Worm (Caenorhabditis elegans): ENCODE measurements around the gene fipr-13.

fipr-13 gene

DNA sequence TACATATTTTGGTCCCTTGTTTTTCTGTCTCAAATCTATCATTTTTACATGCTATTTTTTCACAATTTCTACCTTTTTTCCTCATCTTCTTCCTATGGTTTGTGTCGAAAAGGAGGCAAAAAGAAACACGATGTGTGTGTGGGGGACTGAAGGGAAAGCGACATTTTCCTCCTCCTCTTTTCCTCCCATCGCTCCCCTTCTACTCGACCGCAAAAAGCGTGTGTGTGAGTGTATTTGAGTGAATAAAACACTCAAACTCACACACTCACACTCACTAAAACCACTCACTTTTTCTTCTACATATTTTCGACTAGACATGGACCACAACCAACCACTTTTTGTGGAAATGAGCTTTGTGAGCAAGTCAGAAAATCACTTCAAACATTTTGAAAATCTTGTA, 22.8 kb upstream of the fipr-13 start:
- TF ChIP-seq pha-4 (tag; optimal IDR thresholded peaks at IDR 0.05) (no peak), eyg-1 (tag; optimal IDR thresholded peaks at IDR 0.05) (no peak), ceh-6 (GFP tag; optimal IDR thresholded peaks at IDR 0.05) (peak; percentile 9), gmeb-2 (tag; optimal IDR thresholded peaks at IDR 0.05) (no peak), ceh-30 (tag; optimal IDR thresholded peaks at IDR 0.05) (no peak)

DNA sequence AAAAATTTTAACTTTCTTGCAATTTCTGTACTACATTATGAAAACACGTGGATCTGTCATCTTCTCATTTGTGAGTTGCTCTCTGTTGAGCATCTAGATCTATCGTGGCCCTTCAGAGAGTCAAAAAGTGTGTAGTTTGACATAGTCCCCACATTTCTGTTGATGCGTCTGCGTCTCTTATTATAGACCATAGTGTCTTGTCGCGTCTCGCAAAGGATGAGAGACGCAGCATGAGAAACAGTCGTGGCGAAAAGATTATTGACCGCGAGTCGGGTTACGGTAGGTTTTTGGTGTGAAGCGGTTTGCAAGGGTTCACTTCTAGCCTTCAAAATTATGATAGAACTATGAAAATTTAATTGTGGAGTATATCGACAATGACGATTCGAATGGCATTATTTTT, 22.1 kb upstream of the fipr-13 start:
- TF ChIP-seq ceh-14 (tag; optimal IDR thresholded peaks at IDR 0.05) = no peak
- TF ChIP-seq dmd-4 (tag; optimal IDR thresholded peaks at IDR 0.05; ENCODE audit: borderline replicate concordance) = no peak
- TF ChIP-seq syd-9 (tag; optimal IDR thresholded peaks at IDR 0.05) = no peak
- TF ChIP-seq elt-2 (tag; optimal IDR thresholded peaks at IDR 0.05) = no peak
- no peak for TF ChIP-seq sox-4 (tag; optimal IDR thresholded peaks at IDR 0.05)
- TF ChIP-seq ceh-18 (tag; optimal IDR thresholded peaks at IDR 0.05) = peak; percentile 16
- no peak for TF ChIP-seq fkh-6 (tag; optimal IDR thresholded peaks at IDR 0.05)
- TF ChIP-seq elt-4 (tag; optimal IDR thresholded peaks at IDR 0.05) = no peak
- TF ChIP-seq fax-1 (tag; optimal IDR thresholded peaks at IDR 0.05) = no peak
- TF ChIP-seq ttx-3 (tag; optimal IDR thresholded peaks at IDR 0.05) = no peak
- TF ChIP-seq pha-2 (tag; optimal IDR thresholded peaks at IDR 0.05) = no peak
- TF ChIP-seq pat-9 (tag; optimal IDR thresholded peaks at IDR 0.05) = no peak
- TF ChIP-seq F13H6.1 (tag; optimal IDR thresholded peaks at IDR 0.05) = no peak
- TF ChIP-seq K02D7.2 (tag; optimal IDR thresholded peaks at IDR 0.05) = no peak
- no peak for TF ChIP-seq hlh-15 (tag; optimal IDR thresholded peaks at IDR 0.05)
- no peak for TF ChIP-seq ceh-6 (GFP tag; optimal IDR thresholded peaks at IDR 0.05)
- TF ChIP-seq pha-4 (tag; optimal IDR thresholded peaks at IDR 0.05) = no peak
- TF ChIP-seq ztf-16 (tag; optimal IDR thresholded peaks at IDR 0.05) = no peak
- no peak for TF ChIP-seq ceh-22 (tag; optimal IDR thresholded peaks at IDR 0.05)
- no peak for TF ChIP-seq ceh-2 (tag; optimal IDR thresholded peaks at IDR 0.05)
- peak; percentile 50 for TF ChIP-seq hlh-30 (tag; optimal IDR thresholded peaks at IDR 0.05; ENCODE audit: insufficient read depth)
- no peak for TF ChIP-seq sdc-2 (tag; optimal IDR thresholded peaks at IDR 0.05)
- peak; percentile 48 for TF ChIP-seq tbx-2 (tag; optimal IDR thresholded peaks at IDR 0.05)
- TF ChIP-seq C38D4.7 (GFP tag; optimal IDR thresholded peaks at IDR 0.05) = no peak
- no peak for TF ChIP-seq odd-2 (tag; optimal IDR thresholded peaks at IDR 0.05)
- no peak for TF ChIP-seq ceh-24 (tag; optimal IDR thresholded peaks at IDR 0.05)
- TF ChIP-seq che-1 (tag; optimal IDR thresholded peaks at IDR 0.05) = no peak
- TF ChIP-seq lin-11 (tag; optimal IDR thresholded peaks at IDR 0.05) = no peak
- TF ChIP-seq rnt-1 (tag; optimal IDR thresholded peaks at IDR 0.05) = peak; percentile 20
- peak; percentile 25 for TF ChIP-seq unc-42 (tag; optimal IDR thresholded peaks at IDR 0.05)
- no peak for TF ChIP-seq ref-2 (tag; optimal IDR thresholded peaks at IDR 0.05)
- no peak for TF ChIP-seq hlh-6 (tag; optimal IDR thresholded peaks at IDR 0.05)
- peak; percentile 57 for TF ChIP-seq ceh-34 (tag; optimal IDR thresholded peaks at IDR 0.05)
- TF ChIP-seq unc-3 (GFP tag; conservative IDR thresholded peaks at IDR 0.05) = no peak
- no peak for TF ChIP-seq unc-3 (tag; optimal IDR thresholded peaks at IDR 0.05)
- TF ChIP-seq hlh-8 (tag; optimal IDR thresholded peaks at IDR 0.05) = no peak
- TF ChIP-seq unc-86 (tag; optimal IDR thresholded peaks at IDR 0.05) = no peak
- no peak for TF ChIP-seq nhr-232 (tag; optimal IDR thresholded peaks at IDR 0.05)
- TF ChIP-seq npax-4 (tag; optimal IDR thresholded peaks at IDR 0.05) = no peak
- TF ChIP-seq pqm-1 (tag; optimal IDR thresholded peaks at IDR 0.05) = no peak
- peak; percentile 63 for TF ChIP-seq ceh-48 (tag; optimal IDR thresholded peaks at IDR 0.05)
- no peak for TF ChIP-seq ceh-9 (tag; optimal IDR thresholded peaks at IDR 0.05)
- TF ChIP-seq ceh-45 (GFP tag; IDR thresholded peaks at IDR 0.05) = no peak
- no peak for TF ChIP-seq ahr-1 (tag; optimal IDR thresholded peaks at IDR 0.05)
- no peak for TF ChIP-seq gmeb-2 (tag; optimal IDR thresholded peaks at IDR 0.05)
- TF ChIP-seq zip-5 (tag; optimal IDR thresholded peaks at IDR 0.05) = no peak
- TF ChIP-seq ceh-30 (tag; optimal IDR thresholded peaks at IDR 0.05) = no peak
- no peak for TF ChIP-seq lim-6 (tag; optimal IDR thresholded peaks at IDR 0.05)
- no peak for TF ChIP-seq madf-2 (tag; optimal IDR thresholded peaks at IDR 0.05)
- no peak for TF ChIP-seq hlh-13 (GFP tag; optimal IDR thresholded peaks at IDR 0.05)
- TF ChIP-seq ceh-19 (GFP tag; optimal IDR thresholded peaks at IDR 0.05) = no peak
